Fruit fly (Drosophila melanogaster) S2 (cell line): ENCODE measurements around the gene Usp14.

Experiments
- CG8478 ChIP-seq: fragments of >200 bp; optimal IDR thresholded peaks from 2 replicates; lab custom pipeline; 2018
- CTCF ChIP-seq, 2 experiments: fragments of >200 bp; optimal IDR thresholded peaks; 2 replicates each; lab custom pipeline; 2018

Gene Usp14

dm6 chr2L:10331066-10331847, 17.1 kb upstream of the Usp14 start, which contains the start of the genes Schip1 and Cox10:
TSS of gene Schip1 (minus strand) at chr2L:10331116.
TSS of gene Cox10 (plus strand) at chr2L:10331471.
- no peak for TF ChIP-seq CTCF (optimal IDR thresholded peaks at IDR 0.05; lab: Kevin White, UChicago)
- TF ChIP-seq CG8478 (lab: Kevin White, UChicago) = no peak

- TF ChIP-seq CTCF (optimal IDR thresholded peaks at IDR 0.05; lab: Kevin White, UChicago) = no peak
- TF ChIP-seq CG8478 (lab: Kevin White, UChicago) = no peak
These were observed 13.6 kb upstream of the Usp14 start, which contains the start of gene RnrL for dm6 chr2L:10327790-10328189. TSS of gene RnrL (minus strand) at chr2L:10327943.

dm6 chr2L:10322773-10323487, 8.7 kb upstream of the Usp14 start, which contains the start of gene CG5381:
TSS of gene CG5381 (minus strand) at chr2L:10323102.
- TF ChIP-seq CTCF (optimal IDR thresholded peaks at IDR 0.05; lab: Kevin White, UChicago) (no peak), CG8478 (lab: Kevin White, UChicago) (no peak)

dm6 chr2L:10322176-10322575, 8.0 kb upstream of the Usp14 start, which contains the start of gene CG4995:
TSS of gene CG4995 (plus strand) at chr2L:10322476.
- TF ChIP-seq CTCF (optimal IDR thresholded peaks at IDR 0.05; lab: Kevin White, UChicago) (no peak), CG8478 (lab: Kevin White, UChicago) (no peak)

- TF ChIP-seq CTCF (optimal IDR thresholded peaks at IDR 0.05; lab: Kevin White, UChicago) = no peak
- no peak for TF ChIP-seq CG8478 (lab: Kevin White, UChicago)
These were observed 7.4 kb upstream of the Usp14 start for dm6 chr2L:10321612-10322011.

dm6 chr2L:10321036-10321583, 6.9 kb upstream of the Usp14 start:
- TF ChIP-seq CTCF (optimal IDR thresholded peaks at IDR 0.05; lab: Kevin White, UChicago) = no peak
- TF ChIP-seq CG8478 (lab: Kevin White, UChicago) = no peak

- TF ChIP-seq CG8478 (lab: Kevin White, UChicago) = no peak
- no peak for TF ChIP-seq CTCF (optimal IDR thresholded peaks at IDR 0.05; lab: Kevin White, UChicago)
These were observed 6.1 kb upstream of the Usp14 start for dm6 chr2L:10320174-10320775.

dm6 chr2L:10315888-10316287, 1.7 kb upstream of the Usp14 start:
- TF ChIP-seq CTCF (optimal IDR thresholded peaks at IDR 0.05; lab: Kevin White, UChicago) (no peak), CG8478 (lab: Kevin White, UChicago) (no peak)

dm6 chr2L:10311822-10312221, 2.4 kb downstream of the Usp14 start:
- peak in 1 of 2 experiments; percentile 6 for TF ChIP-seq CTCF (optimal IDR thresholded peaks at IDR 0.05; lab: Kevin White, UChicago)
- no peak for TF ChIP-seq CG8478 (lab: Kevin White, UChicago)

dm6 chr2L:10310614-10311382, 3.4 kb downstream of the Usp14 start, which contains the start of gene Cdk5alpha:
TSS of gene Cdk5alpha (minus strand) at chr2L:10310956.
- TF ChIP-seq CG8478 (lab: Kevin White, UChicago) (no peak), CTCF (optimal IDR thresholded peaks at IDR 0.05; lab: Kevin White, UChicago) (no peak)

- TF ChIP-seq CG8478 (lab: Kevin White, UChicago) (no peak), CTCF (optimal IDR thresholded peaks at IDR 0.05; lab: Kevin White, UChicago) (no peak)
These were observed 7.5 kb downstream of the Usp14 start, which contains the start of the genes CG5390 and CG4968 for dm6 chr2L:10306518-10307260. TSS of gene CG5390 (minus strand) at chr2L:10306594. TSS of gene CG4968 (plus strand) at chr2L:10306922.

- TF ChIP-seq CG8478 (lab: Kevin White, UChicago) (no peak), CTCF (optimal IDR thresholded peaks at IDR 0.05; lab: Kevin White, UChicago) (no peak)
These were observed 8.6 kb downstream of the Usp14 start for dm6 chr2L:10305538-10306147.
